Worm (Caenorhabditis elegans) whole organism, L2 larva: ENCODE results near the gene C26F1.3.

Experiments
- ceh-82 ChIP-seq: fragments of 150-350 bp; optimal IDR thresholded peaks from 2 replicates; lab custom pipeline; 2014; ENCODE audit warnings: missing biosample characterization, missing genetic modification characterization
- lin-13 ChIP-seq: fragments of 150-350 bp; optimal IDR thresholded peaks from 2 replicates; lab custom pipeline; 2014; ENCODE audit warnings: missing biosample characterization, missing genetic modification reagents, missing genetic modification characterization
- mab-5 ChIP-seq: fragments of 150-350 bp; optimal IDR thresholded peaks from 2 replicates; lab custom pipeline; 2014; ENCODE audit warnings: missing biosample characterization, missing genetic modification characterization
- nhr-10 ChIP-seq: sonication (generic microtip); optimal IDR thresholded peaks from 2 replicates; lab custom pipeline; 2017; ENCODE audit warnings: missing biosample characterization, missing genetic modification characterization

ce11 chrV:7824138-7824537, 47.0 kb downstream of the C26F1.3 start:
- TF ChIP-seq ceh-82 (no peak), mab-5 (tag; lab: Kevin White, UChicago) (no peak), nhr-10 (no peak), lin-13 (no peak)
